Worm (Caenorhabditis elegans) whole organism, midembryonic: ENCODE measurements around the gene mfsd-13.2.
A peak's percentile ranks its signal among the peaks of the same experiment; 100 is the strongest.

ENCODE experiments used
- T22C8.4 ChIP-seq: fragments of 200-800 bp; sonication (Bioruptor generic); IDR thresholded peaks from 2 replicates; pipeline ENCODE4 v1.3.6; 2022; ENCODE audit warnings: missing genetic modification characterization, missing compliant biosample characterization
- cog-1 ChIP-seq: sonication (generic microtip); optimal IDR thresholded peaks from 2 replicates; lab custom pipeline; 2016; ENCODE audit warnings: missing genetic modification characterization, missing compliant biosample characterization
- flt-1 ChIP-seq: fragments of 200-800 bp; sonication (Bioruptor generic); IDR thresholded peaks from 2 replicates; pipeline ENCODE4 v1.3.6; 2022; ENCODE audit warnings: missing genetic modification characterization, missing compliant biosample characterization
- klf-2 ChIP-seq: fragments of 200-800 bp; sonication (Bioruptor generic); conservative IDR thresholded peaks from 2 replicates; pipeline ENCODE4 v1.3.6; 2022; ENCODE audit warnings: missing genetic modification reagents, missing genetic modification characterization, missing compliant biosample characterization
- med-1 ChIP-seq: sonication (generic microtip); optimal IDR thresholded peaks from 2 replicates; lab custom pipeline; 2017; ENCODE audit warnings: missing genetic modification characterization, mild to moderate bottlenecking, missing compliant biosample characterization, antibody characterized with exemption, missing genetic modification reagents; ENCODE audit not compliant: insufficient read depth
- ref-1 ChIP-seq: fragments of 200-800 bp; sonication (Bioruptor generic); conservative IDR thresholded peaks from 2 replicates; pipeline ENCODE4 v1.3.6; 2022; ENCODE audit warnings: missing genetic modification reagents, missing genetic modification characterization, missing compliant biosample characterization
- tab-1 ChIP-seq: fragments of 200-800 bp; sonication (Bioruptor generic); IDR thresholded peaks from 2 replicates; pipeline ENCODE4 v1.3.6; 2022; ENCODE audit warnings: missing genetic modification characterization, missing compliant biosample characterization
- ztf-23 ChIP-seq: fragments of 200-800 bp; sonication (Bioruptor generic); IDR thresholded peaks from 2 replicates; pipeline ENCODE4 v1.3.6; 2022; ENCODE audit warnings: missing genetic modification reagents, missing genetic modification characterization, missing compliant biosample characterization
- ztf-29 ChIP-seq: fragments of 200-800 bp; sonication (Bioruptor generic); IDR thresholded peaks from 2 replicates; pipeline ENCODE4 v1.3.6; 2022; ENCODE audit warnings: missing genetic modification reagents, missing genetic modification characterization, missing compliant biosample characterization

Gene mfsd-13.2

DNA sequence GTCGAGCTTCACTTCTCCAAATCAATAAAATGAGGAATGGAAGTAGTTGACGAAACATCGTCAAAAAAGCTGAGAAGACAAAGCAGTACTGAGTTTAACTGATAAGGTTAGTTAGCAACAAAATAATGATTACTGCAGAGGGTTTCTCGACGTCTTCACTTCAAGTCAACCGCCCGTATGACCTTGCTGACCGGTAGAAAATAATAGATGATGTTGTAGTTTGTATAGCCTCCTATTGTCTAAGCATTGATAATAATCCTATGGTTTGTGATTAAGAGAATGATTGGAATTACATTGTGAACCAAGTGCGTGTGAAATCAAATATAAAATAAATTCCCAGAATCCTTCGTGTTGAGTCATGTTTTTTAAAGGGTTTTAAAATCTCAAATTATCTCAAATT is 33.7 kb upstream of the mfsd-13.2 start, which contains the start of gene E04F6.6:
Gene E04F6.6, minus strand, starts transcription at position 258 of the 400 bp plus-strand sequence.
- TF ChIP-seq ztf-29 (GFP tag; lab: Robert Waterston, UW) (no peak), tab-1 (GFP tag; lab: Robert Waterston, UW) (no peak), cog-1 (tag; lab: Kevin White, UChicago) (no peak), flt-1 (GFP tag; lab: Robert Waterston, UW) (no peak), ztf-23 (GFP tag; lab: Robert Waterston, UW) (no peak), klf-2 (GFP tag; lab: Robert Waterston, UW) (no peak), T22C8.4 (GFP tag; lab: Robert Waterston, UW) (no peak), ref-1 (GFP tag; lab: Robert Waterston, UW) (no peak), med-1 (GFP tag; lab: Kevin White, UChicago) (no peak)

DNA sequence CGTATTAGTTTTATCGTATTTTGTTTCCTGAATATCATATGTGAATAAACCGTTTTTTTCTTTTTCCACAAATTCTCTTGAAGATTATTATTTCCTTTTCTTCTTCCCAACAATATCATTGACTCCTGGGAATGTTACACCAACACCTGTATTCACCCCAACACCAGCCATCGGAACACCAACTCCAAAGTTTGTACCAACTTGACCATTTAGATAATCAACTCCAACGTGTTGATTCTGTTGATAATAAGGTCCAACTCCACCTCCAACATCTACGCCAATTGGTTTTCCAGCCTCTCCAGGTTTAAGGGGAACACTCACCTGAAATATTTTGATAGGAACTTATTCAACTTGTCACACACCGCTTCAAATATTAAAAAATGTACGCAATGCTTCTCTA is 31.8 kb upstream of the mfsd-13.2 start:
- TF ChIP-seq ztf-29 (GFP tag; lab: Robert Waterston, UW): no peak
- TF ChIP-seq flt-1 (GFP tag; lab: Robert Waterston, UW): no peak
- TF ChIP-seq klf-2 (GFP tag; lab: Robert Waterston, UW): no peak
- TF ChIP-seq T22C8.4 (GFP tag; lab: Robert Waterston, UW): no peak
- TF ChIP-seq cog-1 (tag; lab: Kevin White, UChicago): no peak
- TF ChIP-seq tab-1 (GFP tag; lab: Robert Waterston, UW): no peak
- TF ChIP-seq ref-1 (GFP tag; lab: Robert Waterston, UW): no peak
- no peak for TF ChIP-seq ztf-23 (GFP tag; lab: Robert Waterston, UW)
- no peak for TF ChIP-seq med-1 (GFP tag; lab: Kevin White, UChicago)

DNA sequence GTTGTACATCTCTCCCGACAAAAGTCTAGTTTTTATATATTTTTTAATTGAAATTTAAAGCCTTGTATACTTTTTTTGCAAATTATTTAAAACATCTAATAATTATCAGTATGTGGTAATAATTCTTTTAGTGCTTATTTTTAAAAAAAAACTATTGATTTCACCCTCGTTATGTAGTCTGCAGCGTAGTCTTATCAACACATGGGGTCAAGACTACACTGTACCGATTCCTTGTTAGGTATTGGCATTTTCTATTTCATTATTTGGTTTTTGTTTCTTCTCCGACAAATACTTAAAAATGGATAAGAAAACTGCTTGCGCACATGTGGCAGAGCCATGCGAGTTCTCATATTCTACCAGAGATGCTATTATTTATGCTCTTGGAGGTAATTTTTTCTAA is 30.4 kb upstream of the mfsd-13.2 start, which contains the start of gene maoc-1:
Gene maoc-1, plus strand, starts transcription at position 237 of the 400 bp plus-strand sequence.
- TF ChIP-seq ztf-23 (GFP tag; lab: Robert Waterston, UW): no peak
- no peak for TF ChIP-seq tab-1 (GFP tag; lab: Robert Waterston, UW)
- no peak for TF ChIP-seq flt-1 (GFP tag; lab: Robert Waterston, UW)
- TF ChIP-seq med-1 (GFP tag; lab: Kevin White, UChicago): no peak
- no peak for TF ChIP-seq cog-1 (tag; lab: Kevin White, UChicago)
- TF ChIP-seq ztf-29 (GFP tag; lab: Robert Waterston, UW): no peak
- no peak for TF ChIP-seq T22C8.4 (GFP tag; lab: Robert Waterston, UW)
- no peak for TF ChIP-seq ref-1 (GFP tag; lab: Robert Waterston, UW)
- no peak for TF ChIP-seq klf-2 (GFP tag; lab: Robert Waterston, UW)

DNA sequence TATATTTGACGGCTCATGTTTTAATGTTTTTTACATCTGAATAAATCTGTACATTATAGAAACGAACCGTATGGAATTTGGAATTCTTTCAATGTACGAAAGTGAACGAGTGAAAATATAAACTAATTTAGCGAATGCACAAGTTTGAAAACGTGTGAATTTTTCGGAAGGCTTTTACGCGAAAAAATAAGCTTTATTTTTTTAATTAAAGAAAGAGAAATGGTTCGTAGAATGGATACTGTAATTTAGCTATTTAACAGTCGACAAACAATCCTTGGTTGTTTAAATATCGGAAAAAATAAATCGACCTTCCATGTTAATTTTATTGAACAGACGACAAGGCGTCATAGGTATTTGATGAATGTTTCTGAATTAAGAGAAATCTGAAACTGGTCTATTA is 29.9 kb upstream of the mfsd-13.2 start, which contains the start of gene acdh-12:
Gene acdh-12, minus strand, starts transcription at position 101 of the 400 bp plus-strand sequence.
- TF ChIP-seq klf-2 (GFP tag; lab: Robert Waterston, UW) (no peak), ref-1 (GFP tag; lab: Robert Waterston, UW) (no peak), med-1 (GFP tag; lab: Kevin White, UChicago) (no peak), T22C8.4 (GFP tag; lab: Robert Waterston, UW) (no peak), tab-1 (GFP tag; lab: Robert Waterston, UW) (no peak), ztf-29 (GFP tag; lab: Robert Waterston, UW) (no peak)

DNA sequence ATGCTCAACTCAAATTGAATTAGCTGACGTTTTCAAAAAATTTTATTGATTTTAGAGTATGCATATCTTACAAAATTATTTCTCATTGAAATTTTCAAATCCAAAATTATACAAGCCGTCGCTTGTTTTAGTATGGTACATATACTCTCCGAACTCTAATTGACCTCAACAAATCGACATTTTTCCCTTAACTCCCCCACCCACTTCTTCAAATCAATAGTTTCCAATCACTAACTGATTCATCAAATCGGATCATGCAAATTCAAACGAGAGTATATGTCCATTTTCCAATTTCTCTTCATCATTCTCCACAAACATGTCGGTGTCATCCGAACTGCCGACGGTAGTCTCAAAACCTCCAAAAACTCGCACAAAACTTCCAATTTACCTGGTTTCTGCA is 23.5 kb upstream of the mfsd-13.2 start, which contains the start of gene E04F6.4:
Gene E04F6.4, plus strand, starts transcription at position 301 of the 400 bp plus-strand sequence.
- no peak for TF ChIP-seq T22C8.4 (GFP tag; lab: Robert Waterston, UW)
- no peak for TF ChIP-seq ztf-23 (GFP tag; lab: Robert Waterston, UW)
- TF ChIP-seq cog-1 (tag; lab: Kevin White, UChicago): no peak

DNA sequence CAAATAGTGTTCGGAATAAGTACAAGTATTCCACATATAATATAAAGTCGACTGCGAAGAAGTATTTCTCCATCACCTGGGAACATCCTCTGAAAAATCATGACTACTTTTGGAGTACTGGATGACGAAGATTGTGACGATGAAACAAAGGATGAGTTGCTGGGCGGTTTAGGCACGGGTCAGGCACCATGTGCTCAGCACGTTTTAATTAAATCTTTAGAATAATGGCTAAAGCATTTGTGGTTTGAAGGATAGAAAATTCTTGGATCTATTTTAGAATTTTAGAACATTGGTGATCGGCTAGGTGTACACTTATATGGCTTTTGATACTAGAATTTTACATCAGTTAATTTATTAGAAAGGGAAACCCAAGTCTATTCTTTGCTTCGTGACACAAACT is 21.5 kb upstream of the mfsd-13.2 start, which contains the start of gene C27H5.6:
Gene C27H5.6, minus strand, starts transcription at position 101 of the 400 bp plus-strand sequence.
- TF ChIP-seq ztf-29 (GFP tag; lab: Robert Waterston, UW) (no peak), cog-1 (tag; lab: Kevin White, UChicago) (no peak), ztf-23 (GFP tag; lab: Robert Waterston, UW) (no peak), T22C8.4 (GFP tag; lab: Robert Waterston, UW) (no peak), flt-1 (GFP tag; lab: Robert Waterston, UW) (no peak), tab-1 (GFP tag; lab: Robert Waterston, UW) (no peak), med-1 (GFP tag; lab: Kevin White, UChicago) (no peak), ref-1 (GFP tag; lab: Robert Waterston, UW) (no peak), klf-2 (GFP tag; lab: Robert Waterston, UW) (no peak)

DNA sequence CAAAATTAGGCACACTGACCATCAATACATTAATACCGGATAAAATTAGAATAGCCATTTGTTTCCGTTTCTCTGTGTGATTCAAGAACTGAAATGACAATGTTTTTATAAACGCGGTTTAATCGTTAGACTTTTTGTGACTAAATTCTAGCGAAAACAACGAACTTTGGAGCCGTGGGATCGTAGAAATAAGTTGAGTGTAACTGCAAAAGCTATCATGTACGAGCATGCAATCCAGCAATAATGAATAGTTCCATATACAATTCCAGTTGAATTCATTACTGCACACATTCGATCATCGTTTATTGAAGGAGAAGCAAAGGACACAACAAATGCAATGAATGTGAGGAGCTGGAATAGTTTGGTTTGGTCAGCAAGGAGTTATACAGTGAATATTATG is 20.5 kb upstream of the mfsd-13.2 start:
- TF ChIP-seq tab-1 (GFP tag; lab: Robert Waterston, UW) (no peak), ref-1 (GFP tag; lab: Robert Waterston, UW) (no peak), T22C8.4 (GFP tag; lab: Robert Waterston, UW) (no peak), klf-2 (GFP tag; lab: Robert Waterston, UW) (no peak), flt-1 (GFP tag; lab: Robert Waterston, UW) (no peak), ztf-23 (GFP tag; lab: Robert Waterston, UW) (no peak), med-1 (GFP tag; lab: Kevin White, UChicago) (no peak), ztf-29 (GFP tag; lab: Robert Waterston, UW) (no peak), cog-1 (tag; lab: Kevin White, UChicago) (no peak)

DNA sequence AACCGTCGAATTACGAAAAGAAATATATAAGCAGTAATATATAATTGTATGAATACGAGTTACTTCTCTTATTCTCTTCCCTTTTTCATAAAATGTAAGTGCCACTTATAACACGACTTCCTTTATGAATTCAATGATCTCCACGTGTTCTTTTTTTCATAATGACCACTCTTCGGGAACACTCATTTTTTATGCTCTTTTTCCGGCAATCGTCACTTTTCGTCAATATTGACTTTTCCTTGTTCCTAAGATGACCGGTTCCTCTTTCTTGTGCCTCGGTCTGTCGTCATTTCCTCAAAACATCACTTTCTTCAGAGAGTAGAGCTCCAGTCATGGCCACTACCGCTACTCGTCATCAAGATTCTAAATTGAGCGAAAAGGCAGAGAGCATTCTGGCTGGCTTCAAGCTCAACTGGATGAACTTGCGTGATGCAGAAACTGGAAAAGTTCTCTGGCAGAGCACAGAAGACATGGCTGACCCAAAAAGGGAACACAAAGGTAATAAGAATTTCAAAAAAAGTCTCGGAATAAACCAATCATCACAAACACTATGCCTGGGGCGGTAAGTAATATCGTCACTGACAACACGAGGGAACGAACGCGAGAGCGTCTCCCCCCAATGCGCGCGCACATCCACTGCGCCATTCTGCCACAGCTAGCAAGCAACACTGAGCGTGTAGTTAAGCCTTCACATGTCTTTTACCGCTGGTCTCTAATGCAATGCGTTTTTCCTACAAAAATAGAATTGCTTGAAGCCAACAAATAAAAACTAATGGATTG is 18.0 kb upstream of the mfsd-13.2 start, which contains the start of gene pdl-1:
Gene pdl-1, plus strand, starts transcription at position 309 of the 780 bp plus-strand sequence.
- TF ChIP-seq ref-1 (GFP tag; lab: Robert Waterston, UW) (peak; percentile 94), tab-1 (GFP tag; lab: Robert Waterston, UW) (peak; percentile 97), cog-1 (tag; lab: Kevin White, UChicago) (peak; percentile 91), T22C8.4 (GFP tag; lab: Robert Waterston, UW) (peak; percentile 95), ztf-23 (GFP tag; lab: Robert Waterston, UW) (peak; percentile 96), klf-2 (GFP tag; lab: Robert Waterston, UW) (peak; percentile 94), med-1 (GFP tag; lab: Kevin White, UChicago) (peak; percentile 63), ztf-29 (GFP tag; lab: Robert Waterston, UW) (peak; percentile 94), flt-1 (GFP tag; lab: Robert Waterston, UW) (peak; percentile 98)
